Worm (Caenorhabditis elegans): ENCODE results near the gene clh-5.

DNA sequence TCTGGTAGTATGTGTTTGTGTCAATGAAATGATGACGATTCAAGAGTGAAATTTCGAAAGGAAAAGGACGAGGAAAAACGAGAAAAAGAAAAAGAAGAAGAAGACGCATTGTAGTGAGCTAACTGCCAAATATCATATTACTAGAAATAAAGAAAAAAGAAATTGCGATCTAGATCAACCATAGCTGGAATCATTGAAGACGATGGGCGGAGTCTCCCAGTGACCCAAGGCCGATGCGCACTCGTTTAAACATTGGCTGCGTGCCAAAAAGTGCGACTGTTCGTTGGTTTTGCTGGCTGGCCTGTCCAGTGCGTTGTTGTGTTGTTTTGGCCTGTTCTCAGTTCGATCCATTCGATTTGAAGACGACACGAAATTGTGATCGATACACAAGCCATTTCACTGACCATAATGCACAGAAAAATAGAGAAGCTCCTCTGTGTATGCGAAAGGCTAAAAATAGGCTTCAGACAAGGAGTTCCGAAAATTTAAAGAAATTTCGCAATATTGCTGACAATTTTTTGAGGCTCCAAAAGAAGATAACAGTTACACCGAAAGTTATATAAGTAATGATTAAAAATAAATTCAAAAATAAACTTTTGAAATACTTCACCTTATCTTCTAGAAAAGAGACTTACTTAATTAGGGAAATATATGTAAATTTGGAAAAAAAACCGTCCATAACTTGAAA is 36.0 kb downstream of the clh-5 start:
- TF ChIP-seq pha-4 (tag; optimal IDR thresholded peaks at IDR 0.05) (no peak), elt-3 (tag; optimal IDR thresholded peaks at IDR 0.05) (no peak), hlh-1 (tag; optimal IDR thresholded peaks at IDR 0.05) (no peak), nhr-28 (tag; optimal IDR thresholded peaks at IDR 0.05) (no peak), blmp-1 (tag; optimal IDR thresholded peaks at IDR 0.05) (no peak), sem-2 (GFP tag; optimal IDR thresholded peaks at IDR 0.05) (no peak), ztf-11 (tag; optimal IDR thresholded peaks at IDR 0.05) (no peak), lsy-2 (tag; optimal IDR thresholded peaks at IDR 0.05) (no peak), flh-1 (GFP tag; optimal IDR thresholded peaks at IDR 0.05) (no peak), ces-1 (GFP tag; optimal IDR thresholded peaks at IDR 0.05) (no peak), drap-1 (GFP tag; optimal IDR thresholded peaks at IDR 0.05) (no peak), nhr-2 (tag; optimal IDR thresholded peaks at IDR 0.05) (no peak)
